Fruit fly (Drosophila melanogaster): Measurements from ENCODE around the gene Apoltp.

- TF ChIP-seq usp (GFP tag; optimal IDR thresholded peaks at IDR 0.05) (no peak), psq (optimal IDR thresholded peaks at IDR 0.05) (no peak), pan (optimal IDR thresholded peaks at IDR 0.05) (no peak)
Measured at dm6 chr2L:9685184-9685583, 51.2 kb downstream of the Apoltp start.
